Worm (Caenorhabditis elegans) whole organism, L2 larva: ENCODE data around the gene R12C12.9.

Source experiments
- aly-2 ChIP-seq: fragments of 150-350 bp; optimal IDR thresholded peaks from 2 replicates; lab custom pipeline; 2014; ENCODE audit warnings: missing biosample characterization, missing genetic modification characterization
- ceh-16 ChIP-seq: fragments of 150-350 bp; optimal IDR thresholded peaks from 2 replicates; lab custom pipeline; 2014; ENCODE audit warnings: missing biosample characterization, missing genetic modification characterization
- elt-3 ChIP-seq: sonication (generic microtip); optimal IDR thresholded peaks from 2 replicates; lab custom pipeline; 2017; ENCODE audit warnings: missing biosample characterization, missing genetic modification characterization
- mab-5 ChIP-seq: fragments of 150-350 bp; optimal IDR thresholded peaks from 2 replicates; lab custom pipeline; 2014; ENCODE audit warnings: missing biosample characterization, missing genetic modification characterization
- unc-39 ChIP-seq: fragments of 150-350 bp; optimal IDR thresholded peaks from 2 replicates; lab custom pipeline; 2014; ENCODE audit warnings: missing biosample characterization, missing genetic modification characterization
- unc-62 ChIP-seq: fragments of 150-350 bp; optimal IDR thresholded peaks from 2 replicates; lab custom pipeline; 2014; ENCODE audit warnings: missing biosample characterization, missing genetic modification reagents, missing genetic modification characterization

- TF ChIP-seq elt-3 (tag; lab: Kevin White, UChicago) (no peak), aly-2 (no peak), mab-5 (tag; lab: Kevin White, UChicago) (no peak), unc-62 (GFP tag; lab: Kevin White, UChicago) (no peak), unc-39 (tag; lab: Kevin White, UChicago) (no peak), ceh-16 (tag; lab: Kevin White, UChicago) (no peak)
Observed at ce11 chrII:6031106-6031505, 6.3 kb upstream of the R12C12.9 start, which contains the start of gene frpr-16.
